Worm (Caenorhabditis elegans) whole organism, mixed stage, embryonic: Measurements from ENCODE around the gene M110.9.

Source experiments
- blmp-1 ChIP-seq: fragments of 150-350 bp; optimal IDR thresholded peaks from 2 replicates; lab custom pipeline; 2014; ENCODE audit warnings: missing biosample characterization, missing genetic modification characterization
- ces-1 ChIP-seq: fragments of 150-350 bp; optimal IDR thresholded peaks from 2 replicates; lab custom pipeline; 2014; ENCODE audit warnings: missing biosample characterization, missing genetic modification reagents, missing genetic modification characterization
- elt-1 ChIP-seq: sonication (generic microtip); optimal IDR thresholded peaks from 2 replicates; lab custom pipeline; 2017; ENCODE audit warnings: missing genetic modification characterization, mild to moderate bottlenecking, missing compliant biosample characterization, antibody characterized with exemption, moderate library complexity, borderline replicate concordance; ENCODE audit not compliant: insufficient read depth
- elt-3 ChIP-seq: fragments of 150-350 bp; optimal IDR thresholded peaks from 2 replicates; lab custom pipeline; 2014; ENCODE audit warnings: missing biosample characterization, missing genetic modification characterization
- lin-13 ChIP-seq: fragments of 150-350 bp; optimal IDR thresholded peaks from 2 replicates; lab custom pipeline; 2014; ENCODE audit warnings: missing biosample characterization, missing genetic modification characterization
- nhr-12 ChIP-seq: fragments of 150-350 bp; optimal IDR thresholded peaks from 2 replicates; lab custom pipeline; 2014; ENCODE audit warnings: missing biosample characterization, missing genetic modification characterization
- nhr-237 ChIP-seq: fragments of 150-350 bp; optimal IDR thresholded peaks from 2 replicates; lab custom pipeline; 2014; ENCODE audit warnings: missing biosample characterization, missing genetic modification characterization
- nhr-76 ChIP-seq: sonication (generic microtip); optimal IDR thresholded peaks from 2 replicates; lab custom pipeline; 2017; ENCODE audit warnings: missing biosample characterization, missing genetic modification characterization
- sem-2 ChIP-seq: fragments of 200-800 bp; sonication (Bioruptor generic); optimal IDR thresholded peaks from 2 replicates; lab custom pipeline; 2018; ENCODE audit warnings: mild to moderate bottlenecking, missing genetic modification characterization, missing compliant biosample characterization
- snpc-4 ChIP-seq: fragments of 150-350 bp; optimal IDR thresholded peaks from 2 replicates; lab custom pipeline; 2014; ENCODE audit warnings: missing biosample characterization, missing genetic modification characterization
- sptf-1 ChIP-seq: sonication (generic microtip); optimal IDR thresholded peaks from 2 replicates; lab custom pipeline; 2017; ENCODE audit warnings: mild to moderate bottlenecking, missing genetic modification characterization, moderate library complexity, missing compliant biosample characterization
- tbx-8 ChIP-seq: fragments of 200-800 bp; sonication (Bioruptor generic); optimal IDR thresholded peaks from 2 replicates; lab custom pipeline; 2018; ENCODE audit warnings: mild to moderate bottlenecking, missing genetic modification characterization, moderate library complexity, missing compliant biosample characterization
- unc-120 ChIP-seq: sonication (generic microtip); optimal IDR thresholded peaks from 2 replicates; lab custom pipeline; 2017; ENCODE audit warnings: missing genetic modification characterization, missing compliant biosample characterization; ENCODE audit not compliant: poor library complexity, severe bottlenecking
- zip-8 ChIP-seq: fragments of 150-350 bp; optimal IDR thresholded peaks from 2 replicates; lab custom pipeline; 2014; ENCODE audit warnings: missing biosample characterization, missing genetic modification characterization

DNA sequence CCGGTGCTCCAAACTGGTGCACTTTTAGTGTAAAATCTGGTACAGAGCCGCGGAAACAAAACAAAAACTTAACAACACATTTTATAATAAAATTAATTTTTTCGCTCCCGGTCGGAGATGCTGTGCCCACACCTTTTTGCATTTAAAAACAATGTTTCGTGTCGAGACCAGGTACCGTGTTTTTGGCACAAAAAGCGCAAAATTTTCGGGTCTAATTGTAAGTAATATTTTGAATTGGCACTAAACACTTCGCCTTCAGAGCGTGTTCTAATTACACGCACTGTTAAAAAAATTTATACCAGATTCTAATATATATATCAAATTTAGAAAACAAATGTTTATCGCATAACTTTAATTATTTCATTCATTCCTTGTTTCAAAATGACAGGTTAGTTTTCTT lies 49.6 kb upstream of the M110.9 start, which contains the start of gene dylt-3:
- no peak for TF ChIP-seq sem-2
- TF ChIP-seq nhr-237, result no peak
- TF ChIP-seq nhr-12 (tag; lab: Kevin White, UChicago), result no peak
- TF ChIP-seq nhr-76 (tag; lab: Kevin White, UChicago), result no peak
- no peak for TF ChIP-seq elt-3
- no peak for TF ChIP-seq tbx-8 (GFP tag; lab: Kevin White, UChicago)
- no peak for TF ChIP-seq blmp-1 (tag; lab: Kevin White, UChicago)
- TF ChIP-seq zip-8, result no peak
- no peak for TF ChIP-seq unc-120
- no peak for TF ChIP-seq snpc-4 (tag; lab: Kevin White, UChicago)
- no peak for TF ChIP-seq lin-13 (tag; lab: Kevin White, UChicago)
- TF ChIP-seq elt-1, result no peak
- TF ChIP-seq ces-1 (GFP tag; lab: Kevin White, UChicago), result no peak
- TF ChIP-seq sptf-1 (tag; lab: Kevin White, UChicago), result no peak
